Worm (Caenorhabditis elegans) whole organism, L2 larva: ENCODE measurements around the gene C06E2.1.

Experiments used
- C34F6.9 ChIP-seq: fragments of 150-350 bp; optimal IDR thresholded peaks from 2 replicates; lab custom pipeline; 2014; ENCODE audit warnings: missing biosample characterization, missing genetic modification characterization
- F13H6.1 ChIP-seq: sonication (generic microtip); optimal IDR thresholded peaks from 2 replicates; lab custom pipeline; 2016; ENCODE audit warnings: missing genetic modification characterization, missing compliant biosample characterization
- R02D3.7 ChIP-seq: fragments of 150-350 bp; optimal IDR thresholded peaks from 2 replicates; lab custom pipeline; 2014; ENCODE audit warnings: missing biosample characterization, missing genetic modification characterization
- Y55F3AM.14 ChIP-seq: fragments of 200-800 bp; sonication (Bioruptor generic); optimal IDR thresholded peaks from 2 replicates; lab custom pipeline; 2018; ENCODE audit warnings: mild to moderate bottlenecking, missing genetic modification characterization, missing compliant biosample characterization
- ZK546.5 ChIP-seq: sonication (generic microtip); optimal IDR thresholded peaks from 2 replicates; lab custom pipeline; 2017; ENCODE audit warnings: missing biosample characterization, missing genetic modification characterization
- alr-1 ChIP-seq: fragments of 150-350 bp; optimal IDR thresholded peaks from 2 replicates; lab custom pipeline; 2014; ENCODE audit warnings: missing biosample characterization, missing genetic modification characterization
- aly-2 ChIP-seq: fragments of 150-350 bp; optimal IDR thresholded peaks from 2 replicates; lab custom pipeline; 2014; ENCODE audit warnings: missing biosample characterization, missing genetic modification characterization
- ama-1 ChIP-seq: fragments of 150-350 bp; optimal IDR thresholded peaks from 2 replicates; lab custom pipeline; 2018; ENCODE audit warnings: inconsistent platforms
- blmp-1 ChIP-seq: sonication (generic microtip); optimal IDR thresholded peaks from 2 replicates; lab custom pipeline; 2017; ENCODE audit warnings: missing genetic modification characterization, mild to moderate bottlenecking, missing compliant biosample characterization, antibody characterized with exemption, moderate library complexity; ENCODE audit not compliant: insufficient read depth
- ceh-16 ChIP-seq: fragments of 150-350 bp; optimal IDR thresholded peaks from 2 replicates; lab custom pipeline; 2014; ENCODE audit warnings: missing biosample characterization, missing genetic modification characterization
- ceh-82 ChIP-seq: fragments of 150-350 bp; optimal IDR thresholded peaks from 2 replicates; lab custom pipeline; 2014; ENCODE audit warnings: missing biosample characterization, missing genetic modification characterization
- crh-2 ChIP-seq: sonication (generic microtip); optimal IDR thresholded peaks from 2 replicates; lab custom pipeline; 2017; ENCODE audit warnings: missing biosample characterization, missing genetic modification characterization
- dmd-4 ChIP-seq: sonication (generic microtip); optimal IDR thresholded peaks from 2 replicates; lab custom pipeline; 2017; ENCODE audit warnings: missing biosample characterization, missing genetic modification characterization
- egl-27 ChIP-seq: sonication (generic microtip); optimal IDR thresholded peaks from 3 replicates; lab custom pipeline; 2017; ENCODE audit warnings: missing biosample characterization, missing genetic modification reagents, missing genetic modification characterization
- elt-1 ChIP-seq: fragments of 150-350 bp; optimal IDR thresholded peaks from 2 replicates; lab custom pipeline; 2014; ENCODE audit warnings: missing biosample characterization, missing genetic modification characterization
- elt-3 ChIP-seq: sonication (generic microtip); optimal IDR thresholded peaks from 2 replicates; lab custom pipeline; 2017; ENCODE audit warnings: missing biosample characterization, missing genetic modification characterization
- fos-1 ChIP-seq: fragments of 150-350 bp; optimal IDR thresholded peaks from 2 replicates; lab custom pipeline; 2014; ENCODE audit warnings: missing biosample characterization, missing genetic modification characterization
- gmeb-1 ChIP-seq: fragments of 150-350 bp; optimal IDR thresholded peaks from 2 replicates; lab custom pipeline; 2014; ENCODE audit warnings: missing biosample characterization, missing genetic modification characterization
- lin-11 ChIP-seq: fragments of 150-350 bp; sonication (generic microtip); optimal IDR thresholded peaks from 2 replicates; lab custom pipeline; 2014; ENCODE audit warnings: missing biosample characterization, missing genetic modification characterization, inconsistent platforms, mixed read lengths
- lin-13 ChIP-seq: fragments of 150-350 bp; optimal IDR thresholded peaks from 2 replicates; lab custom pipeline; 2014; ENCODE audit warnings: missing biosample characterization, missing genetic modification reagents, missing genetic modification characterization
- lin-39 ChIP-seq: fragments of 150-350 bp; optimal IDR thresholded peaks from 2 replicates; lab custom pipeline; 2014; ENCODE audit warnings: missing biosample characterization, missing genetic modification reagents, missing genetic modification characterization
- lsy-2 ChIP-seq, 2 experiments: fragments of 150-350 bp in 1 of 2; sonication (generic microtip) in 1 of 2; optimal IDR thresholded peaks; 2 replicates each; lab custom pipeline; 2014 to 2017; ENCODE audit warnings: missing biosample characterization in 2 of 2, missing genetic modification characterization in 2 of 2
- mab-5 ChIP-seq: fragments of 150-350 bp; optimal IDR thresholded peaks from 2 replicates; lab custom pipeline; 2014; ENCODE audit warnings: missing biosample characterization, missing genetic modification characterization
- mbf-1 ChIP-seq: sonication (generic microtip); optimal IDR thresholded peaks from 2 replicates; lab custom pipeline; 2017; ENCODE audit warnings: missing biosample characterization, missing genetic modification characterization
- mdl-1 ChIP-seq, 2 experiments: fragments of 150-350 bp in 1 of 2; sonication (generic microtip) in 1 of 2; optimal IDR thresholded peaks; 2 replicates each; lab custom pipeline; 2017; ENCODE audit warnings: missing biosample characterization in 2 of 2, missing genetic modification characterization in 2 of 2
- nhr-10 ChIP-seq: sonication (generic microtip); optimal IDR thresholded peaks from 2 replicates; lab custom pipeline; 2017; ENCODE audit warnings: missing biosample characterization, missing genetic modification characterization
- nhr-11 ChIP-seq: fragments of 150-350 bp; optimal IDR thresholded peaks from 2 replicates; lab custom pipeline; 2014; ENCODE audit warnings: missing biosample characterization, missing genetic modification characterization
- nhr-12 ChIP-seq: fragments of 150-350 bp; optimal IDR thresholded peaks from 2 replicates; lab custom pipeline; 2014; ENCODE audit warnings: missing biosample characterization, missing genetic modification characterization
- nhr-129 ChIP-seq: fragments of 150-350 bp; optimal IDR thresholded peaks from 2 replicates; lab custom pipeline; 2014; ENCODE audit warnings: missing biosample characterization, missing genetic modification characterization
- nhr-21 ChIP-seq: fragments of 150-350 bp; optimal IDR thresholded peaks from 2 replicates; lab custom pipeline; 2014; ENCODE audit warnings: missing biosample characterization, missing genetic modification characterization
- nhr-23 ChIP-seq: fragments of 150-350 bp; optimal IDR thresholded peaks from 2 replicates; lab custom pipeline; 2014; ENCODE audit warnings: missing biosample characterization, missing genetic modification reagents, missing genetic modification characterization
- nhr-237 ChIP-seq: fragments of 150-350 bp; optimal IDR thresholded peaks from 2 replicates; lab custom pipeline; 2014; ENCODE audit warnings: missing biosample characterization, missing genetic modification characterization
- nhr-25 ChIP-seq: fragments of 150-350 bp; sonication (generic microtip); optimal IDR thresholded peaks from 3 replicates; lab custom pipeline; 2014; ENCODE audit warnings: missing biosample characterization, missing genetic modification characterization
- nhr-6 ChIP-seq: fragments of 150-350 bp; optimal IDR thresholded peaks from 2 replicates; lab custom pipeline; 2014; ENCODE audit warnings: missing biosample characterization, missing genetic modification characterization
- nhr-77 ChIP-seq: fragments of 150-350 bp; optimal IDR thresholded peaks from 2 replicates; lab custom pipeline; 2014; ENCODE audit warnings: missing biosample characterization, missing genetic modification characterization
- peb-1 ChIP-seq: fragments of 150-350 bp; optimal IDR thresholded peaks from 2 replicates; lab custom pipeline; 2014; ENCODE audit warnings: missing biosample characterization, missing genetic modification characterization
- sem-4 ChIP-seq: fragments of 150-350 bp; optimal IDR thresholded peaks from 2 replicates; lab custom pipeline; 2014; ENCODE audit warnings: missing biosample characterization, missing genetic modification reagents, missing genetic modification characterization
- skn-1 ChIP-seq: sonication (generic microtip); optimal IDR thresholded peaks from 2 replicates; lab custom pipeline; 2017; ENCODE audit warnings: missing biosample characterization, missing genetic modification characterization
- sma-3 ChIP-seq: sonication (generic microtip); optimal IDR thresholded peaks from 2 replicates; lab custom pipeline; 2016; ENCODE audit warnings: missing genetic modification reagents, missing genetic modification characterization, missing compliant biosample characterization
- sma-9 ChIP-seq, 2 experiments: fragments of 150-350 bp in 1 of 2; sonication (generic microtip) in 1 of 2; optimal IDR thresholded peaks; 2 replicates each; lab custom pipeline; 2014 to 2016; ENCODE audit warnings: missing genetic modification characterization in 2 of 2, mild to moderate bottlenecking in 1 of 2, missing biosample characterization in 1 of 2, missing compliant biosample characterization in 1 of 2, missing genetic modification reagents in 1 of 2, moderate library complexity in 1 of 2
- snpc-4 ChIP-seq: fragments of 150-350 bp; optimal IDR thresholded peaks from 2 replicates; lab custom pipeline; 2014; ENCODE audit warnings: missing biosample characterization, missing genetic modification characterization
- unc-39 ChIP-seq: fragments of 150-350 bp; optimal IDR thresholded peaks from 2 replicates; lab custom pipeline; 2014; ENCODE audit warnings: missing biosample characterization, missing genetic modification characterization
- unc-55 ChIP-seq: fragments of 150-350 bp; sonication (generic microtip); optimal IDR thresholded peaks from 3 replicates; lab custom pipeline; 2014; ENCODE audit warnings: missing biosample characterization, missing genetic modification reagents, missing genetic modification characterization
- unc-62 ChIP-seq: fragments of 150-350 bp; optimal IDR thresholded peaks from 2 replicates; lab custom pipeline; 2014; ENCODE audit warnings: missing biosample characterization, missing genetic modification reagents, missing genetic modification characterization
- zag-1 ChIP-seq: fragments of 150-350 bp; optimal IDR thresholded peaks from 2 replicates; lab custom pipeline; 2014; ENCODE audit warnings: missing biosample characterization, missing genetic modification characterization
- ztf-1 ChIP-seq: fragments of 200-800 bp; sonication (Bioruptor generic); conservative IDR thresholded peaks from 2 replicates; pipeline ENCODE4 v1.3.6; 2022; ENCODE audit warnings: missing genetic modification characterization, missing compliant biosample characterization
- ztf-11 ChIP-seq: sonication (generic microtip); optimal IDR thresholded peaks from 2 replicates; lab custom pipeline; 2017; ENCODE audit warnings: missing biosample characterization, missing genetic modification characterization
- ztf-4 ChIP-seq: fragments of 150-350 bp; optimal IDR thresholded peaks from 2 replicates; lab custom pipeline; 2014; ENCODE audit warnings: missing biosample characterization, missing genetic modification characterization

Gene C06E2.1

DNA sequence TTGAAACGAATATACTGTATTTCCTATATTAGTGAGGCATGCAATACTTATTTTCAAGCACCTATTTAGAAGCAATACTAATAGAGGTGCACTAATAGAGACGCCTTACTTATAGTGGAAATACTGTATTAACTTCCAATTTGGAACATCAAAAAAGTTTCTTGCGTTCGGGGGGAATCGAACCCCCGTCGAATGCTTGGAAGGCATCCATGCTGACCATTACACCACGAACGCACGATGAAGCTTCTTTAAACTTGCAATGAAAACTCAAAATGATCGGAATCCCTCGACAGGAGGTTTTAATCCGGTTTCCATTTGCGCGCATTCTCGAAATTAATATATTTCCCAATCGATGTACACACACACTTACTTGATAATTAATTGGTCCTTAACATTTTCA lies 36.5 kb downstream of the C06E2.1 start:
- no peak for TF ChIP-seq peb-1 (tag; lab: Kevin White, UChicago)
- TF ChIP-seq, all 48 proteins: peak for 0

ce11 chrX:8835887-8836348 lies 38.7 kb downstream of the C06E2.1 start, which contains the start of gene C28G1.2:
Gene C28G1.2, plus strand, starts transcription at chrX:8836016.
- peak; percentile 58 for TF ChIP-seq blmp-1 (tag; lab: Kevin White, UChicago)
- peak; percentile 85 for TF ChIP-seq lin-11
- TF ChIP-seq nhr-6 (tag; lab: Kevin White, UChicago) = peak; percentile 95
- peak; percentile 9 for TF ChIP-seq ceh-82 (tag; lab: Kevin White, UChicago)
- TF ChIP-seq ZK546.5 (tag; lab: Kevin White, UChicago) = no peak
- peak; percentile 28 for TF ChIP-seq ceh-16 (tag; lab: Kevin White, UChicago)
- TF ChIP-seq unc-62 (GFP tag; lab: Kevin White, UChicago) = peak; percentile 44
- no peak for TF ChIP-seq nhr-23 (tag; lab: Kevin White, UChicago)
- TF ChIP-seq crh-2 = peak; percentile 95
- TF ChIP-seq ztf-11 (tag; lab: Kevin White, UChicago) = peak; percentile 29
- TF ChIP-seq nhr-25 (tag; lab: Kevin White, UChicago) = peak; percentile 90
- TF ChIP-seq zag-1 (tag; lab: Kevin White, UChicago) = peak; percentile 59
- peak; percentile 8 for TF ChIP-seq nhr-237 (tag; lab: Kevin White, UChicago)
- TF ChIP-seq unc-55 = peak; percentile 91
- no peak for TF ChIP-seq elt-1 (tag; lab: Kevin White, UChicago)
- TF ChIP-seq nhr-11 = peak; percentile 69
- TF ChIP-seq C34F6.9 (tag; lab: Kevin White, UChicago) = peak; percentile 90
- TF ChIP-seq lin-13 (GFP tag; lab: Kevin White, UChicago) = peak; percentile 84
- no peak for TF ChIP-seq alr-1
- TF ChIP-seq mdl-1 (tag; optimal IDR thresholded peaks at IDR 0.05; lab: Kevin White, UChicago) = peak; percentile 44 to 85
- TF ChIP-seq fos-1 (tag; lab: Kevin White, UChicago) = peak; percentile 65
- TF ChIP-seq nhr-77 (tag; lab: Kevin White, UChicago) = peak; percentile 38
- peak; percentile 79 for TF ChIP-seq ztf-4 (tag; lab: Kevin White, UChicago)
- TF ChIP-seq mab-5 (tag; lab: Kevin White, UChicago) = peak; percentile 92
- no peak for TF ChIP-seq elt-3
- TF ChIP-seq sma-3 (GFP tag; lab: Kevin White, UChicago) = peak; percentile 91
- no peak for TF ChIP-seq R02D3.7 (tag; lab: Kevin White, UChicago)
- TF ChIP-seq gmeb-1 = peak; percentile 80
- TF ChIP-seq nhr-21 (tag; lab: Kevin White, UChicago) = peak; percentile 92
- no peak for TF ChIP-seq dmd-4 (tag; lab: Kevin White, UChicago)
- no peak for TF ChIP-seq nhr-12 (tag; lab: Kevin White, UChicago)
- peak; percentile 84 for TF ChIP-seq sem-4 (tag; lab: Kevin White, UChicago)
- peak; percentile 95 for TF ChIP-seq sma-9 (GFP tag; optimal IDR thresholded peaks at IDR 0.05; lab: Kevin White, UChicago)
- no peak for TF ChIP-seq sma-9 (tag; optimal IDR thresholded peaks at IDR 0.05; lab: Kevin White, UChicago)
- no peak for TF ChIP-seq ama-1 (lab: Kevin White, UChicago)
- TF ChIP-seq F13H6.1 = peak; percentile 95
- TF ChIP-seq unc-39 (tag; lab: Kevin White, UChicago) = no peak
- peak; percentile 62 for TF ChIP-seq peb-1 (tag; lab: Kevin White, UChicago)
- TF ChIP-seq nhr-129 (tag; lab: Kevin White, UChicago) = peak; percentile 97
- TF ChIP-seq ztf-1 (GFP tag; lab: Robert Waterston, UW) = no peak
- TF ChIP-seq lsy-2 (tag; optimal IDR thresholded peaks at IDR 0.05; lab: Kevin White, UChicago) = peak; percentile 84 to 93
- no peak for TF ChIP-seq aly-2
- TF ChIP-seq snpc-4 (tag; lab: Kevin White, UChicago) = peak; percentile 57
- TF ChIP-seq Y55F3AM.14 = peak; percentile 81
- peak; percentile 94 for TF ChIP-seq egl-27 (tag; lab: Kevin White, UChicago)
- TF ChIP-seq nhr-10 (tag; lab: Kevin White, UChicago) = peak; percentile 45
- TF ChIP-seq mbf-1 (tag; lab: Kevin White, UChicago) = no peak
- TF ChIP-seq lin-39 (tag; lab: Kevin White, UChicago) = peak; percentile 57
- TF ChIP-seq skn-1 (tag; lab: Kevin White, UChicago) = no peak
